Fruit fly (Drosophila melanogaster): ENCODE data around the gene Hers.
A peak's percentile ranks its signal among the peaks of the same experiment; 100 is the strongest.

The Hers gene

dm6 chrX:19866145-19866972 is at the start of gene Hers:
Hers (plus strand) TSS chrX:19866146.
- peak; percentile 26 for TF ChIP-seq Dif (GFP tag; optimal IDR thresholded peaks at IDR 0.05; ENCODE audit: partially characterized antibody)
- no peak for TF ChIP-seq Jra (GFP tag; optimal IDR thresholded peaks at IDR 0.05)
- no peak for TF ChIP-seq HLH106 (tag; optimal IDR thresholded peaks at IDR 0.05)
- TF ChIP-seq N (GFP tag; optimal IDR thresholded peaks at IDR 0.05), result peak; percentile 19

dm6 chrX:19818617-19819016 is 47.3 kb upstream of the Hers start:
- no peak for TF ChIP-seq br (GFP tag; optimal IDR thresholded peaks at IDR 0.05)
- no peak for TF ChIP-seq ey (GFP tag; optimal IDR thresholded peaks at IDR 0.05)
- TF ChIP-seq Vsx2 (GFP tag; optimal IDR thresholded peaks at IDR 0.05; ENCODE audit: partially characterized antibody), result no peak
- TF ChIP-seq N (GFP tag; optimal IDR thresholded peaks at IDR 0.05), result no peak
- no peak for TF ChIP-seq sage (GFP tag; optimal IDR thresholded peaks at IDR 0.05)
- no peak for TF ChIP-seq pan (optimal IDR thresholded peaks at IDR 0.05)
- no peak for TF ChIP-seq CG32264 (GFP tag; optimal IDR thresholded peaks at IDR 0.05)
- no peak for TF ChIP-seq jim (GFP tag; optimal IDR thresholded peaks at IDR 0.05)
- TF ChIP-seq fru (GFP tag; optimal IDR thresholded peaks at IDR 0.05), result no peak
- no peak for TF ChIP-seq Rel (GFP tag; optimal IDR thresholded peaks at IDR 0.05)
- no peak for TF ChIP-seq Rel (tag; optimal IDR thresholded peaks at IDR 0.05)

- TF ChIP-seq N (GFP tag; optimal IDR thresholded peaks at IDR 0.05) (no peak), CrebA (GFP tag; optimal IDR thresholded peaks at IDR 0.05; ENCODE audit: borderline replicate concordance) (no peak), Hnf4 (GFP tag; optimal IDR thresholded peaks at IDR 0.05) (no peak), Dfd (GFP tag; optimal IDR thresholded peaks at IDR 0.05) (no peak), OdsH (GFP tag; optimal IDR thresholded peaks at IDR 0.05) (no peak), Rel (GFP tag; optimal IDR thresholded peaks at IDR 0.05) (no peak), Rel (tag; optimal IDR thresholded peaks at IDR 0.05) (no peak), lola (GFP tag; optimal IDR thresholded peaks at IDR 0.05) (no peak), Myc (optimal IDR thresholded peaks at IDR 0.05) (no peak), CG9705 (GFP tag; optimal IDR thresholded peaks at IDR 0.05) (no peak), Hr83 (GFP tag; optimal IDR thresholded peaks at IDR 0.05; ENCODE audit: poor library complexity, severe bottlenecking) (no peak)
These were observed 42.0 kb upstream of the Hers start, which contains the start of gene SkpE for dm6 chrX:19823980-19824379. SkpE (minus strand) TSS chrX:19824080.

- TF ChIP-seq Hnf4 (GFP tag; optimal IDR thresholded peaks at IDR 0.05) (no peak), OdsH (GFP tag; optimal IDR thresholded peaks at IDR 0.05) (no peak), fru (GFP tag; optimal IDR thresholded peaks at IDR 0.05) (no peak), sage (GFP tag; optimal IDR thresholded peaks at IDR 0.05) (no peak), CrebA (GFP tag; optimal IDR thresholded peaks at IDR 0.05; ENCODE audit: borderline replicate concordance) (no peak), brk (GFP tag; optimal IDR thresholded peaks at IDR 0.05) (no peak), lola (GFP tag; optimal IDR thresholded peaks at IDR 0.05) (no peak), Vsx2 (GFP tag; optimal IDR thresholded peaks at IDR 0.05; ENCODE audit: partially characterized antibody) (no peak), Myc (optimal IDR thresholded peaks at IDR 0.05) (no peak), dl (GFP tag; optimal IDR thresholded peaks at IDR 0.05; ENCODE audit: insufficient read depth in 1 of 2, partially characterized antibody in 2 of 2) (no peak), Rel (GFP tag; optimal IDR thresholded peaks at IDR 0.05) (no peak), Rel (tag; optimal IDR thresholded peaks at IDR 0.05) (no peak)
These were observed 40.8 kb upstream of the Hers start for dm6 chrX:19825191-19825590.

- peak; percentile 3 for TF ChIP-seq Sp1 (GFP tag; optimal IDR thresholded peaks at IDR 0.05)
- no peak for TF ChIP-seq Dif (GFP tag; optimal IDR thresholded peaks at IDR 0.05; ENCODE audit: partially characterized antibody)
These were observed 38.2 kb upstream of the Hers start for dm6 chrX:19827762-19828161.

- TF ChIP-seq GATAd (GFP tag; optimal IDR thresholded peaks at IDR 0.05), result no peak
- no peak for TF ChIP-seq foxo (GFP tag; optimal IDR thresholded peaks at IDR 0.05)
- TF ChIP-seq rgr (GFP tag; optimal IDR thresholded peaks at IDR 0.05), result no peak
- TF ChIP-seq Sp1 (GFP tag; optimal IDR thresholded peaks at IDR 0.05), result no peak
- no peak for TF ChIP-seq CG32264 (GFP tag; optimal IDR thresholded peaks at IDR 0.05)
- no peak for TF ChIP-seq dsf (GFP tag; optimal IDR thresholded peaks at IDR 0.05; ENCODE audit: borderline replicate concordance)
- TF ChIP-seq CG9705 (GFP tag; optimal IDR thresholded peaks at IDR 0.05), result no peak
- TF ChIP-seq dmrt93B (GFP tag; optimal IDR thresholded peaks at IDR 0.05), result no peak
- no peak for TF ChIP-seq Dfd (GFP tag; optimal IDR thresholded peaks at IDR 0.05)
- TF ChIP-seq br (GFP tag; optimal IDR thresholded peaks at IDR 0.05), result no peak
- TF ChIP-seq fru (GFP tag; optimal IDR thresholded peaks at IDR 0.05), result no peak
- TF ChIP-seq pan (optimal IDR thresholded peaks at IDR 0.05), result no peak
- no peak for TF ChIP-seq dl (GFP tag; optimal IDR thresholded peaks at IDR 0.05; ENCODE audit: insufficient read depth in 1 of 2, partially characterized antibody in 2 of 2)
- no peak for TF ChIP-seq psq (GFP tag; optimal IDR thresholded peaks at IDR 0.05)
- TF ChIP-seq HLH106 (tag; optimal IDR thresholded peaks at IDR 0.05), result no peak
- no peak for TF ChIP-seq Rel (GFP tag; optimal IDR thresholded peaks at IDR 0.05)
- no peak for TF ChIP-seq Rel (tag; optimal IDR thresholded peaks at IDR 0.05)
- TF ChIP-seq brk (GFP tag; optimal IDR thresholded peaks at IDR 0.05), result no peak
- no peak for TF ChIP-seq Hnf4 (GFP tag; optimal IDR thresholded peaks at IDR 0.05)
- TF ChIP-seq h (GFP tag; optimal IDR thresholded peaks at IDR 0.05), result no peak
These were observed 26.9 kb upstream of the Hers start for dm6 chrX:19839067-19839466.
